Worm (Caenorhabditis elegans) whole organism, young adult: ENCODE results near the gene rdy-2.

Experiments
- B0261.1 ChIP-seq: sonication (generic microtip); optimal IDR thresholded peaks from 2 replicates; lab custom pipeline; 2016; ENCODE audit warnings: mild to moderate bottlenecking, missing genetic modification characterization, moderate library complexity, missing compliant biosample characterization
- C06A6.2 ChIP-seq: fragments of 200-800 bp; sonication (Bioruptor generic); conservative IDR thresholded peaks from 2 replicates; pipeline ENCODE4 v1.3.6; 2022; ENCODE audit warnings: missing genetic modification characterization, missing compliant biosample characterization
- C17E4.6 ChIP-seq: fragments of 200-800 bp; sonication (Bioruptor generic); IDR thresholded peaks from 2 replicates; pipeline ENCODE4 v1.3.6; 2022; ENCODE audit warnings: missing genetic modification reagents, missing genetic modification characterization, missing compliant biosample characterization
- F33H1.4 ChIP-seq: fragments of 200-800 bp; sonication (Bioruptor generic); IDR thresholded peaks from 2 replicates; pipeline ENCODE4 v1.3.6; 2022; ENCODE audit warnings: missing genetic modification reagents, missing genetic modification characterization, missing compliant biosample characterization
- F39B2.1 ChIP-seq: fragments of 200-800 bp; sonication (Bioruptor generic); IDR thresholded peaks from 2 replicates; pipeline ENCODE4 v1.3.6; 2022; ENCODE audit warnings: missing genetic modification reagents, missing genetic modification characterization, missing compliant biosample characterization
- F49E8.2 ChIP-seq: sonication (generic microtip); optimal IDR thresholded peaks from 3 replicates; lab custom pipeline; 2017; ENCODE audit warnings: missing genetic modification characterization, mild to moderate bottlenecking, missing compliant biosample characterization, antibody characterized with exemption, moderate library complexity; ENCODE audit not compliant: insufficient read depth
- F57A8.1 ChIP-seq: fragments of 200-800 bp; sonication (Bioruptor generic); optimal IDR thresholded peaks from 2 replicates; lab custom pipeline; 2018; ENCODE audit warnings: mild to moderate bottlenecking, missing genetic modification characterization, moderate library complexity, missing compliant biosample characterization
- K11D2.4 ChIP-seq: fragments of 200-800 bp; sonication (Bioruptor generic); IDR thresholded peaks from 2 replicates; pipeline ENCODE4 v1.3.6; 2022; ENCODE audit warnings: missing genetic modification reagents, missing genetic modification characterization, missing compliant biosample characterization
- K12H6.12 ChIP-seq: fragments of 200-800 bp; sonication (Bioruptor generic); optimal IDR thresholded peaks from 2 replicates; lab custom pipeline; 2018; ENCODE audit warnings: mild to moderate bottlenecking, missing genetic modification characterization, missing compliant biosample characterization
- T07F8.4 ChIP-seq: sonication (generic microtip); optimal IDR thresholded peaks from 2 replicates; lab custom pipeline; 2016; ENCODE audit warnings: mild to moderate bottlenecking, missing genetic modification characterization, moderate library complexity, missing compliant biosample characterization
- Y53F4B.3 ChIP-seq: fragments of 200-800 bp; sonication (Bioruptor generic); IDR thresholded peaks from 2 replicates; pipeline ENCODE4 v1.3.6; 2022; ENCODE audit warnings: missing genetic modification reagents, missing genetic modification characterization, missing compliant biosample characterization
- Y95B8A.8 ChIP-seq: fragments of 200-800 bp; sonication (Bioruptor generic); IDR thresholded peaks from 2 replicates; pipeline ENCODE4 v1.3.6; 2022; ENCODE audit warnings: missing genetic modification reagents, missing genetic modification characterization, missing compliant biosample characterization
- aptf-2 ChIP-seq: fragments of 200-800 bp; sonication (Bioruptor generic); conservative IDR thresholded peaks from 2 replicates; pipeline ENCODE4 v1.3.6; 2022; ENCODE audit warnings: missing genetic modification reagents, missing genetic modification characterization, missing compliant biosample characterization
- bed-2 ChIP-seq: fragments of 200-800 bp; sonication (Bioruptor generic); IDR thresholded peaks from 2 replicates; pipeline ENCODE4 v1.3.6; 2022; ENCODE audit warnings: missing genetic modification reagents, missing genetic modification characterization, missing compliant biosample characterization
- cebp-2 ChIP-seq: fragments of 200-800 bp; sonication (Bioruptor generic); IDR thresholded peaks from 2 replicates; pipeline ENCODE4 v1.3.6; 2022; ENCODE audit warnings: missing genetic modification characterization, missing compliant biosample characterization
- ceh-27 ChIP-seq: fragments of 200-800 bp; sonication (Bioruptor generic); optimal IDR thresholded peaks from 2 replicates; lab custom pipeline; 2018; ENCODE audit warnings: mild to moderate bottlenecking, missing genetic modification characterization, moderate library complexity, missing compliant biosample characterization
- ceh-58 ChIP-seq: fragments of 200-800 bp; sonication (Bioruptor generic); IDR thresholded peaks from 2 replicates; pipeline ENCODE4 v1.3.6; 2022; ENCODE audit warnings: missing genetic modification characterization, missing compliant biosample characterization
- ceh-79 ChIP-seq: sonication (generic microtip); optimal IDR thresholded peaks from 2 replicates; lab custom pipeline; 2017; ENCODE audit warnings: mild to moderate bottlenecking, missing genetic modification characterization, missing compliant biosample characterization
- ceh-91 ChIP-seq: fragments of 200-800 bp; sonication (Bioruptor generic); IDR thresholded peaks from 2 replicates; pipeline ENCODE4 v1.3.6; 2022; ENCODE audit warnings: missing genetic modification reagents, missing genetic modification characterization, missing compliant biosample characterization
- die-1 ChIP-seq: sonication (generic microtip); optimal IDR thresholded peaks from 2 replicates; lab custom pipeline; 2016; ENCODE audit warnings: missing genotype, mild to moderate bottlenecking, missing genetic modification characterization, missing compliant biosample characterization
- egl-44 ChIP-seq: fragments of 200-800 bp; sonication (Bioruptor generic); IDR thresholded peaks from 2 replicates; pipeline ENCODE4 v1.3.6; 2022; ENCODE audit warnings: missing genetic modification reagents, missing genetic modification characterization, missing compliant biosample characterization
- egrh-3 ChIP-seq: fragments of 200-800 bp; sonication (Bioruptor generic); IDR thresholded peaks from 2 replicates; pipeline ENCODE4 v1.3.6; 2022; ENCODE audit warnings: missing genetic modification reagents, missing genetic modification characterization, missing compliant biosample characterization
- him-1 ChIP-seq: sonication (generic microtip); optimal IDR thresholded peaks from 2 replicates; lab custom pipeline; 2016; ENCODE audit warnings: missing genotype, missing genetic modification reagents, missing genetic modification characterization, missing compliant biosample characterization
- hmg-20 ChIP-seq: fragments of 200-800 bp; sonication (Bioruptor generic); IDR thresholded peaks from 2 replicates; pipeline ENCODE4 v1.3.6; 2022; ENCODE audit warnings: missing genetic modification reagents, missing genetic modification characterization, missing compliant biosample characterization
- hsf-1 ChIP-seq: fragments of 200-800 bp; sonication (Bioruptor generic); IDR thresholded peaks from 2 replicates; pipeline ENCODE4 v1.3.6; 2022; ENCODE audit warnings: missing genetic modification reagents, missing genetic modification characterization, missing compliant biosample characterization
- let-607 ChIP-seq, 2 experiments: fragments of 200-800 bp in 1 of 2; sonication (Bioruptor generic) in 1 of 2; sonication (generic microtip) in 1 of 2; optimal IDR thresholded peaks; 2 replicates each; lab custom pipeline; 2016 to 2018; ENCODE audit warnings: mild to moderate bottlenecking in 2 of 2, missing compliant biosample characterization in 2 of 2, missing genetic modification characterization in 2 of 2, moderate library complexity in 2 of 2, missing genotype in 1 of 2
- lin-40 ChIP-seq: sonication (generic microtip); optimal IDR thresholded peaks from 2 replicates; lab custom pipeline; 2016; ENCODE audit warnings: missing genetic modification characterization, mild to moderate bottlenecking, missing compliant biosample characterization, missing genotype, missing genetic modification reagents
- lin-54 ChIP-seq: fragments of 200-800 bp; sonication (Bioruptor generic); optimal IDR thresholded peaks from 2 replicates; lab custom pipeline; 2018; ENCODE audit warnings: mild to moderate bottlenecking, missing genetic modification characterization, missing compliant biosample characterization
- lir-1 ChIP-seq: fragments of 200-800 bp; sonication (Bioruptor generic); conservative IDR thresholded peaks from 2 replicates; pipeline ENCODE4 v1.3.6; 2022; ENCODE audit warnings: missing genetic modification reagents, missing genetic modification characterization, missing compliant biosample characterization
- lsl-1 ChIP-seq: fragments of 200-800 bp; sonication (Bioruptor generic); optimal IDR thresholded peaks from 2 replicates; lab custom pipeline; 2018; ENCODE audit warnings: mild to moderate bottlenecking, missing genetic modification characterization, moderate library complexity, missing compliant biosample characterization
- lsy-27 ChIP-seq: sonication (generic microtip); optimal IDR thresholded peaks from 2 replicates; lab custom pipeline; 2017; ENCODE audit warnings: missing genetic modification characterization, mild to moderate bottlenecking, missing compliant biosample characterization, antibody characterized with exemption, missing genotype, borderline replicate concordance; ENCODE audit not compliant: insufficient read depth
- mcd-1 ChIP-seq: fragments of 200-800 bp; sonication (Bioruptor generic); IDR thresholded peaks from 2 replicates; pipeline ENCODE4 v1.3.6; 2022; ENCODE audit warnings: missing genetic modification reagents, missing genetic modification characterization, missing compliant biosample characterization
- nfya-1 ChIP-seq: sonication (generic microtip); optimal IDR thresholded peaks from 2 replicates; lab custom pipeline; 2017; ENCODE audit warnings: antibody characterized with exemption, missing compliant biosample characterization, missing genetic modification characterization, borderline replicate concordance; ENCODE audit not compliant: insufficient read depth
- nhr-120 ChIP-seq: fragments of 200-800 bp; sonication (Bioruptor generic); IDR thresholded peaks from 2 replicates; pipeline ENCODE4 v1.3.6; 2022; ENCODE audit warnings: missing genetic modification characterization, missing compliant biosample characterization
- rpc-1 ChIP-seq, 2 experiments: fragments of 150-350 bp in 1 of 2; sonication (generic microtip) in 1 of 2; optimal IDR thresholded peaks; 2 replicates each; lab custom pipeline; 2014 to 2018; ENCODE audit warnings: missing biosample characterization in 1 of 2, missing genetic modification characterization in 1 of 2, missing genetic modification reagents in 1 of 2, missing genotype in 1 of 2
- sdz-38 ChIP-seq: sonication (generic microtip); optimal IDR thresholded peaks from 2 replicates; lab custom pipeline; 2016; ENCODE audit warnings: missing genotype, missing genetic modification characterization, missing compliant biosample characterization
- snpc-3.4 ChIP-seq: sonication (generic microtip); optimal IDR thresholded peaks from 2 replicates; lab custom pipeline; 2017; ENCODE audit warnings: missing genetic modification characterization, mild to moderate bottlenecking, missing compliant biosample characterization, antibody characterized with exemption, moderate library complexity, missing genotype, missing genetic modification reagents
- tbx-9 ChIP-seq: sonication (generic microtip); optimal IDR thresholded peaks from 2 replicates; lab custom pipeline; 2016; ENCODE audit warnings: borderline replicate concordance, missing genetic modification characterization, inconsistent platforms, missing compliant biosample characterization
- unc-62 ChIP-seq: fragments of 150-350 bp; optimal IDR thresholded peaks from 2 replicates; lab custom pipeline; 2014; ENCODE audit warnings: missing biosample characterization, missing genetic modification reagents, missing genetic modification characterization
- zfh-2 ChIP-seq: fragments of 200-800 bp; sonication (Bioruptor generic); conservative IDR thresholded peaks from 2 replicates; pipeline ENCODE4 v1.3.6; 2022; ENCODE audit warnings: missing genetic modification reagents, missing genetic modification characterization, missing compliant biosample characterization
- ztf-18 ChIP-seq: sonication (generic microtip); optimal IDR thresholded peaks from 2 replicates; lab custom pipeline; 2016; ENCODE audit warnings: missing genotype, mild to moderate bottlenecking, missing genetic modification characterization, missing compliant biosample characterization
- ztf-25 ChIP-seq: fragments of 200-800 bp; sonication (Bioruptor generic); IDR thresholded peaks from 2 replicates; pipeline ENCODE4 v1.3.6; 2022; ENCODE audit warnings: missing genetic modification reagents, missing genetic modification characterization, missing compliant biosample characterization
- ztf-26 ChIP-seq: sonication (generic microtip); optimal IDR thresholded peaks from 2 replicates; lab custom pipeline; 2017; ENCODE audit warnings: missing genetic modification characterization, missing compliant biosample characterization
- ztf-3 ChIP-seq: fragments of 200-800 bp; sonication (Bioruptor generic); optimal IDR thresholded peaks from 2 replicates; lab custom pipeline; 2018; ENCODE audit warnings: mild to moderate bottlenecking, missing genetic modification characterization, missing compliant biosample characterization
- ztf-6 ChIP-seq: fragments of 200-800 bp; sonication (Bioruptor generic); IDR thresholded peaks from 2 replicates; pipeline ENCODE4 v1.3.6; 2022; ENCODE audit warnings: missing genetic modification reagents, missing genetic modification characterization, missing compliant biosample characterization

The rdy-2 gene

DNA sequence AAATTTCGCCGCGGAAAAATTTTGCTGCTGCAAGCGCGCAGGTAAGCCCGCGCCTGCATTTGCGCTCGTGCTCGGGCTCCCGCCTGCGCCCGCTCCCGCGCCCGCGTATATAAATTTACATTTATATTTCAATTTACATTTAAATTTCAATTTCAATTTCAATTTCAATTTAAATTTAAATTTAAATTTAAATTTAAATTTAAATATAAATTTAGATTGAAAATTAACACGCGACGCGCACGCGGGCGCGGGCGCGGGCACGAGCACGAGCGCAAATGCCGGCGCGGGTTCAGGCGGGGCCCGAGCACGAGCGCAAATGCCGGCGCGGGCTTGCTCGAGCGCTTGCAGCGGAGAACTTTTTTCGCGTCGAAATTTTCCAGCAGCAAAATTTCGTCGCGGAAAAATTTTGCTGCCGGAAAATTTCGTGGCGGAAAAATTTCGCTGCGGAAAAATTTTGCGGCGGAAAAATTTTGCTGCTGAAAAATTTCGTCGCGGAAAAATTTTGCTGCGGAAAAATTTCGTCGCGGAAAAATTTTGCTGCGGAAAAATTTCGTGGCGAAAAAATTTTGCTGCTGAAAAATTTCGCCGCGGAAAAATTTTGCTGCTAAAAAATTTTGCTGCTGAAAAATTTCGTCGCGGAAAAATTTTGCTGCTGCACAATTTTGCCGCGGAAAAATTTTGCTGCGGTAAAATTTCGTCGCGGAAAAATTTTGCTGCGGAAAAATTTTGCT, 45.2 kb upstream of the rdy-2 start (continued):
- TF ChIP-seq F49E8.2 (tag; lab: Kevin White, UChicago) (no peak), rpc-1 (optimal IDR thresholded peaks at IDR 0.05; lab: Kevin White, UChicago) (no peak), rpc-1 (tag; optimal IDR thresholded peaks at IDR 0.05; lab: Kevin White, UChicago) (no peak), C06A6.2 (peak; percentile 38; the same call in 1 of the 2 replicates), egrh-3 (GFP tag; lab: Robert Waterston, UW) (peak; percentile 100), B0261.1 (tag; lab: Kevin White, UChicago) (no peak), T07F8.4 (tag; lab: Kevin White, UChicago) (no peak), egl-44 (GFP tag; lab: Robert Waterston, UW) (0 out of 2 replicates have a peak, but pooled peaks have one; percentile 15), C17E4.6 (no peak; the same call in 1 of the 2 replicates), cebp-2 (GFP tag; lab: Robert Waterston, UW) (peak; percentile 91), K11D2.4 (peak; percentile 68; the same call in 1 of the 2 replicates), Y53F4B.3 (GFP tag; lab: Robert Waterston, UW) (no peak; the same call in 1 of the 2 replicates), lin-54 (GFP tag; lab: Kevin White, UChicago) (peak; percentile 3), nhr-120 (GFP tag; lab: Robert Waterston, UW) (peak; percentile 87; the same call in 1 of the 2 replicates), hsf-1 (GFP tag; lab: Robert Waterston, UW) (peak; percentile 12; the same call in 1 of the 2 replicates), mcd-1 (peak; percentile 90), lsy-27 (tag; lab: Kevin White, UChicago) (no peak), F39B2.1 (GFP tag; lab: Robert Waterston, UW) (no peak), lin-40 (no peak), die-1 (tag; lab: Kevin White, UChicago) (peak; percentile 22), F57A8.1 (GFP tag; lab: Kevin White, UChicago) (no peak), sdz-38 (tag; lab: Kevin White, UChicago) (no peak), ztf-3 (GFP tag; lab: Kevin White, UChicago) (no peak), snpc-3.4 (tag; lab: Kevin White, UChicago) (no peak), ceh-58 (0 out of 2 replicates have a peak, but pooled peaks have one; percentile 4), lir-1 (no peak), ceh-27 (GFP tag; lab: Kevin White, UChicago) (no peak), bed-2 (GFP tag; lab: Robert Waterston, UW) (no peak), K12H6.12 (tag; lab: Kevin White, UChicago) (no peak), ztf-6 (no peak), let-607 (tag; optimal IDR thresholded peaks at IDR 0.05; lab: Kevin White, UChicago) (no peak), unc-62 (GFP tag; lab: Kevin White, UChicago) (no peak), F33H1.4 (peak; percentile 5; the same call in 1 of the 2 replicates), zfh-2 (peak; percentile 77; the same call in 1 of the 2 replicates), ztf-25 (GFP tag; lab: Robert Waterston, UW) (peak; percentile 74; the same call in 1 of the 2 replicates), ztf-18 (tag; lab: Kevin White, UChicago) (no peak), Y95B8A.8 (GFP tag; lab: Robert Waterston, UW) (0 out of 2 replicates have a peak, but pooled peaks have one; percentile 74), ceh-91 (GFP tag; lab: Robert Waterston, UW) (peak; percentile 32; the same call in 1 of the 2 replicates), lsl-1 (GFP tag; lab: Kevin White, UChicago) (no peak), aptf-2 (GFP tag; lab: Robert Waterston, UW) (0 out of 2 replicates have a peak, but pooled peaks have one; percentile 22), ztf-26 (tag; lab: Kevin White, UChicago) (no peak), tbx-9 (tag; lab: Kevin White, UChicago) (no peak), ceh-79 (tag; lab: Kevin White, UChicago) (no peak), nfya-1 (tag; lab: Kevin White, UChicago) (no peak), hmg-20 (GFP tag; lab: Robert Waterston, UW) (no peak), him-1 (tag; lab: Kevin White, UChicago) (no peak)
